Worm (Caenorhabditis elegans) whole organism, L4 larva: ENCODE data around the gene talp-3.

Experiments used
- aha-1 ChIP-seq: fragments of 150-350 bp; peaks from one replicate; lab custom pipeline; 2014; ENCODE audit warnings: missing biosample characterization, missing genetic modification characterization
- aly-2 ChIP-seq: sonication (generic microtip); optimal IDR thresholded peaks from 2 replicates; lab custom pipeline; 2018; ENCODE audit warnings: missing biosample characterization, missing genetic modification characterization
- ceh-44 ChIP-seq: fragments of 200-800 bp; sonication (Bioruptor generic); IDR thresholded peaks from 2 replicates; pipeline ENCODE4 v1.3.6; 2022; ENCODE audit warnings: missing genetic modification reagents, missing genetic modification characterization, missing compliant biosample characterization
- dmd-9 ChIP-seq: fragments of 200-800 bp; sonication (Bioruptor generic); IDR thresholded peaks from 2 replicates; pipeline ENCODE4 v1.3.6; 2022; ENCODE audit warnings: missing genetic modification reagents, missing genetic modification characterization, missing compliant biosample characterization
- egl-43 ChIP-seq: fragments of 200-800 bp; sonication (Bioruptor generic); IDR thresholded peaks from 2 replicates; pipeline ENCODE4 v1.3.6; 2022; ENCODE audit warnings: missing genetic modification reagents, missing genetic modification characterization, missing compliant biosample characterization
- fkh-10 ChIP-seq: fragments of 150-350 bp; optimal IDR thresholded peaks from 2 replicates; lab custom pipeline; 2014; ENCODE audit warnings: missing biosample characterization, missing genetic modification reagents, missing genetic modification characterization
- lin-13 ChIP-seq: fragments of 150-350 bp; optimal IDR thresholded peaks from 2 replicates; lab custom pipeline; 2014; ENCODE audit warnings: missing biosample characterization, missing genetic modification reagents, missing genetic modification characterization
- lsy-2 ChIP-seq, 2 experiments: fragments of 150-350 bp in 1 of 2; sonication (generic microtip) in 1 of 2; optimal IDR thresholded peaks; 2 replicates each; lab custom pipeline; 2014 to 2017; ENCODE audit warnings: missing biosample characterization in 2 of 2, missing genetic modification characterization in 2 of 2
- mdl-1 ChIP-seq, 2 experiments: fragments of 150-350 bp in 1 of 2; sonication (generic microtip) in 1 of 2; optimal IDR thresholded peaks; 2 replicates each; lab custom pipeline; 2014 to 2017; ENCODE audit warnings: missing biosample characterization in 2 of 2, missing genetic modification characterization in 2 of 2
- nhr-11 ChIP-seq: fragments of 150-350 bp; optimal IDR thresholded peaks from 2 replicates; lab custom pipeline; 2014; ENCODE audit warnings: missing biosample characterization, missing genetic modification characterization
- nhr-42 ChIP-seq: fragments of 200-800 bp; sonication (Bioruptor generic); IDR thresholded peaks from 2 replicates; pipeline ENCODE4 v1.3.6; 2022; ENCODE audit warnings: missing genetic modification characterization, missing compliant biosample characterization
- nhr-77 ChIP-seq: fragments of 150-350 bp; optimal IDR thresholded peaks from 2 replicates; lab custom pipeline; 2014; ENCODE audit warnings: missing biosample characterization, missing genetic modification characterization
- pqm-1 ChIP-seq: sonication (generic microtip); optimal IDR thresholded peaks from 2 replicates; lab custom pipeline; 2017; ENCODE audit warnings: missing biosample characterization, missing genetic modification characterization

ce11 chrIV:14617498-14617897 lies 35.7 kb downstream of the talp-3 start:
- TF ChIP-seq nhr-11 (no peak), egl-43 (no peak), ceh-44 (GFP tag; lab: Robert Waterston, UW) (no peak), mdl-1 (tag; optimal IDR thresholded peaks at IDR 0.05; lab: Kevin White, UChicago) (no peak), dmd-9 (GFP tag; lab: Robert Waterston, UW) (no peak), lin-13 (GFP tag; lab: Kevin White, UChicago) (no peak), nhr-42 (GFP tag; lab: Robert Waterston, UW) (no peak), pqm-1 (tag; lab: Kevin White, UChicago) (no peak), fkh-10 (no peak), nhr-77 (tag; lab: Kevin White, UChicago) (no peak), aly-2 (tag; lab: Kevin White, UChicago) (no peak), aha-1 (tag; lab: Kevin White, UChicago) (no peak), lsy-2 (tag; optimal IDR thresholded peaks at IDR 0.05; lab: Kevin White, UChicago) (no peak)
